Fruit fly (Drosophila melanogaster): ENCODE measurements around the gene CG10979.
A peak's percentile ranks its signal among the peaks of the same experiment; 100 is the strongest.

DNA sequence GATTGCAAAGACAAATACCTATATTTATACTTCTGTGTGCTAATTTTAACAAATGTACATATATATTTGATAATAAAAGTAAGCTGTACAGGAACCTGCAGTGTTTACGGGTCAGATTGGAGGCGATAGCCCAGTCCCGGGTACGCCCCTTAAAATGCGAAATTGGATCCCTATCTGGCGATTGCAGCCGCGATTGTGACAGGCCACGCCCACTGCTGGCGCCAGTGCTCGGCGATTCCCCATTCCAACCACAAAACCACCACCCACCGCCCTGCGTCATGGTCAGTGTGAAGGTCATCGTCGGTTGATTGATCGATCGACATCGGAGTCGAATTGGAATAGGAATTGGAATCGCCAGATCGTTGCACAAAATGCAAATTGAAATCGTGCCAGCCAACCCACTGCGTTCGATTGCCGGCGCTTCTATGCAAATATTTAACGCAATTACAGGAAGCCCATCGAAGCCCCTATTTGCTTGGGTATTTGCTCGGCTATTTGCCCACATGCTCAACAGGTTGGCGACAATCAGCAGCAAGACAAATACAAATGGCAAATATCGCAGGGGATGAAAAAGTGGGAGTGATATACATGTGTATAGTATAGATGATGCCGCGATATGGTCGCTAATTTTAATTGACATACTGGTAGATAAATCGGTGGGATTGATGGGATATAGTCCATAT, 44.3 kb downstream of the CG10979 start:
- TF ChIP-seq pdm3 (GFP tag; optimal IDR thresholded peaks at IDR 0.05), result peak; percentile 11
- no peak for TF ChIP-seq CG1621 (tag; optimal IDR thresholded peaks at IDR 0.05)
- no peak for TF ChIP-seq CG11294 (GFP tag; IDR thresholded peaks at IDR 0.05)
